Fruit fly (Drosophila melanogaster): ENCODE results near the gene Naa30B.

Gene Naa30B

dm6 chr3L:1420950-1421349 lies 50.9 kb downstream of the Naa30B start (continued):
- TF ChIP-seq phol (tag; optimal IDR thresholded peaks at IDR 0.05) (peak; percentile 10), CG31441 (GFP tag; IDR thresholded peaks at IDR 0.05) (0 out of 2 replicates have a peak, but pooled peaks have one; percentile 10), CG6791 (GFP tag; IDR thresholded peaks at IDR 0.05; ENCODE audit: partially characterized antibody) (no peak)

Measured in whole organism, embryonic.